Worm (Caenorhabditis elegans) whole organism, early embryonic: ENCODE data around the gene ugt-58.
A peak's percentile ranks its signal among the peaks of the same experiment; 100 is the strongest.

Experiments
- B0310.2 ChIP-seq: sonication (generic microtip); optimal IDR thresholded peaks from 2 replicates; lab custom pipeline; 2016; ENCODE audit warnings: mild to moderate bottlenecking, missing genetic modification characterization, missing compliant biosample characterization
- F13C5.2 ChIP-seq: sonication (generic microtip); optimal IDR thresholded peaks from 2 replicates; lab custom pipeline; 2017; ENCODE audit warnings: mild to moderate bottlenecking, missing genetic modification characterization, inconsistent platforms, missing compliant biosample characterization
- ama-1 ChIP-seq: fragments of 150-350 bp; optimal IDR thresholded peaks from 2 replicates; lab custom pipeline; 2014
- ceh-13 ChIP-seq: fragments of 200-800 bp; sonication (Bioruptor generic); optimal IDR thresholded peaks from 2 replicates; lab custom pipeline; 2018; ENCODE audit warnings: mild to moderate bottlenecking, missing genetic modification characterization, missing compliant biosample characterization
- ceh-36 ChIP-seq: sonication (generic microtip); optimal IDR thresholded peaks from 2 replicates; lab custom pipeline; 2016; ENCODE audit warnings: missing genetic modification characterization, inconsistent platforms, missing compliant biosample characterization
- ets-7 ChIP-seq: sonication (generic microtip); optimal IDR thresholded peaks from 2 replicates; lab custom pipeline; 2016; ENCODE audit warnings: missing genotype, missing genetic modification characterization, missing compliant biosample characterization
- flt-1 ChIP-seq: fragments of 200-800 bp; sonication (Bioruptor generic); IDR thresholded peaks from 2 replicates; pipeline ENCODE4 v1.3.6; 2022; ENCODE audit warnings: missing genetic modification characterization, missing compliant biosample characterization
- hmg-4 ChIP-seq: fragments of 200-800 bp; sonication (Bioruptor generic); optimal IDR thresholded peaks from 2 replicates; lab custom pipeline; 2018; ENCODE audit warnings: mild to moderate bottlenecking, missing genetic modification characterization, missing compliant biosample characterization
- hnd-1 ChIP-seq: sonication (generic microtip); optimal IDR thresholded peaks from 2 replicates; lab custom pipeline; 2016; ENCODE audit warnings: missing genetic modification characterization, missing compliant biosample characterization
- scrt-1 ChIP-seq: fragments of 200-800 bp; sonication (Bioruptor generic); IDR thresholded peaks from 2 replicates; pipeline ENCODE4 v1.3.6; 2022; ENCODE audit warnings: missing genetic modification characterization, missing compliant biosample characterization
- sea-1 ChIP-seq: fragments of 200-800 bp; sonication (Bioruptor generic); conservative IDR thresholded peaks from 2 replicates; pipeline ENCODE4 v1.3.6; 2022; ENCODE audit warnings: missing genetic modification characterization, missing compliant biosample characterization
- tbx-11 ChIP-seq: fragments of 200-800 bp; sonication (Bioruptor generic); IDR thresholded peaks from 2 replicates; pipeline ENCODE4 v1.3.6; 2022; ENCODE audit warnings: missing genetic modification characterization, missing compliant biosample characterization
- tra-4 ChIP-seq: sonication (generic microtip); optimal IDR thresholded peaks from 2 replicates; lab custom pipeline; 2017; ENCODE audit warnings: missing genetic modification characterization, missing compliant biosample characterization

DNA sequence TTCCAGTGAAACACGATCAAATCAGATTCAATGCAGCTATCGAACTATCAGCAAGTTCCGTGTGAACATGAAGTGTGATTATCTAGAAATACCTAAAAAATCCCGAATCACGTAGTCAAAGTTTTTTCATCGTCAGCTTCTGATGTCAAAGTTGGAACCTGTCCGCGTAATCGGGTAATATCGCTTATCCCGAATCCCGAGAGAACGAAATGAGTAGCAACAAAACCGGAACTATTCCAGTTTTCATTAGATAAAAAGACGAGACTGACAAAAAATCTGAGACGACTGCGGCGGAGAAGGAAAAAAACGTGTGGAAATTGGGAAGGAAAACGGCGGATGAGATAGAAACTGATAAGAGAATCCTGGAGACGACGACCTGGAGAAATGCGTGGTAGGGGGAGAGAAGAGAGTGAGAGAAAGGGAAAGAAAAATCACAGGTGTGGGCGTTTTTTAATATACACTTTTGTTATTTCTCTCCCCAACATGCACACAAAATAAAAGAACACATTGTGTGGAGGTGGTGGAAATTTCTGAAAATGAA, 33.5 kb upstream of the ugt-58 start:
- TF ChIP-seq hmg-4: peak; percentile 11
- TF ChIP-seq ama-1 (lab: Kevin White, UChicago): no peak
- no peak for TF ChIP-seq B0310.2
- no peak for TF ChIP-seq sea-1 (GFP tag; lab: Robert Waterston, UW)
- TF ChIP-seq hnd-1 (tag; lab: Kevin White, UChicago): no peak
- TF ChIP-seq ets-7 (tag; lab: Kevin White, UChicago): no peak
- no peak for TF ChIP-seq flt-1
- TF ChIP-seq scrt-1 (GFP tag; lab: Robert Waterston, UW): no peak
- TF ChIP-seq F13C5.2 (tag; lab: Kevin White, UChicago): no peak
- TF ChIP-seq tra-4 (tag; lab: Kevin White, UChicago): no peak
- no peak for TF ChIP-seq ceh-36 (tag; lab: Kevin White, UChicago)
- TF ChIP-seq ceh-13 (GFP tag; lab: Kevin White, UChicago): no peak
- no peak for TF ChIP-seq tbx-11 (GFP tag; lab: Robert Waterston, UW)
